Fruit fly (Drosophila melanogaster) whole organism, embryonic: ENCODE measurements around the gene CG11842.

Experiments used
- BtbVII ChIP-seq: fragments of 200-800 bp; sonication (Bioruptor generic); optimal IDR thresholded peaks from 3 replicates; lab custom pipeline; 2017; ENCODE audit warnings: missing biosample characterization, mild to moderate bottlenecking, missing genetic modification characterization
- CG10366 ChIP-seq: fragments of 200-800 bp; sonication (Bioruptor generic); IDR thresholded peaks from 2 replicates; pipeline ENCODE4 v1.3.6; 2022; ENCODE audit warnings: missing biosample characterization, missing genetic modification characterization
- CG11093 ChIP-seq: fragments of 200-800 bp; sonication (Bioruptor generic); IDR thresholded peaks from 3 replicates; pipeline ENCODE4 v1.3.6; 2022; ENCODE audit warnings: missing biosample characterization, missing genetic modification characterization
- CG11398 ChIP-seq: fragments of 200-800 bp; sonication (Bioruptor generic); optimal IDR thresholded peaks from 2 replicates; lab custom pipeline; 2016; ENCODE audit warnings: missing biosample characterization, missing genetic modification characterization
- CG12155 ChIP-seq: fragments of 200-800 bp; sonication (Bioruptor generic); optimal IDR thresholded peaks from 3 replicates; lab custom pipeline; 2016; ENCODE audit warnings: missing biosample characterization, missing genetic modification characterization
- CG12236 ChIP-seq: fragments of 200-800 bp; sonication (Bioruptor generic); optimal IDR thresholded peaks from 2 replicates; lab custom pipeline; 2016; ENCODE audit warnings: missing biosample characterization, missing genetic modification characterization
- CG14860 ChIP-seq: fragments of 200-800 bp; sonication (Bioruptor generic); IDR thresholded peaks from 3 replicates; pipeline ENCODE4 v1.3.6; 2022; ENCODE audit warnings: missing biosample characterization, missing genetic modification characterization; ENCODE audit not compliant: partially characterized antibody
- CG1529 ChIP-seq: fragments of 200-800 bp; sonication (Bioruptor generic); optimal IDR thresholded peaks from 3 replicates; lab custom pipeline; 2018; ENCODE audit warnings: missing biosample characterization, missing genetic modification characterization
- CG15696 ChIP-seq: fragments of 200-800 bp; sonication (Bioruptor generic); optimal IDR thresholded peaks from 2 replicates; lab custom pipeline; 2019; ENCODE audit warnings: missing biosample characterization, mild to moderate bottlenecking, missing genetic modification characterization, moderate library complexity
- CG1602 ChIP-seq: fragments of 200-800 bp; sonication (Bioruptor generic); optimal IDR thresholded peaks from 3 replicates; lab custom pipeline; 2016; ENCODE audit warnings: missing biosample characterization, missing genetic modification characterization
- CG17361 ChIP-seq: fragments of 200-800 bp; sonication (Bioruptor generic); IDR thresholded peaks from 3 replicates; pipeline ENCODE4 v1.3.6; 2022; ENCODE audit warnings: missing biosample characterization, missing genetic modification characterization
- CG18599 ChIP-seq: fragments of 200-800 bp; sonication (Bioruptor generic); optimal IDR thresholded peaks from 3 replicates; lab custom pipeline; 2017; ENCODE audit warnings: missing biosample characterization, missing genetic modification characterization, mild to moderate bottlenecking, moderate library complexity, missing genetic modification reagents
- CG3065 ChIP-seq: fragments of 200-800 bp; sonication (Bioruptor generic); optimal IDR thresholded peaks from 2 replicates; lab custom pipeline; 2016; ENCODE audit warnings: missing biosample characterization, missing genetic modification characterization
- CG33213 ChIP-seq: fragments of 200-800 bp; sonication (Bioruptor generic); optimal IDR thresholded peaks from 3 replicates; lab custom pipeline; 2016; ENCODE audit warnings: missing biosample characterization, missing genetic modification characterization
- CG6765 ChIP-seq: fragments of 200-800 bp; sonication (Bioruptor generic); optimal IDR thresholded peaks from 3 replicates; lab custom pipeline; 2017; ENCODE audit warnings: missing biosample characterization, mild to moderate bottlenecking, missing genetic modification characterization
- CG6813 ChIP-seq: fragments of 200-800 bp; sonication (Bioruptor generic); optimal IDR thresholded peaks from 2 replicates; lab custom pipeline; 2017; ENCODE audit warnings: missing biosample characterization, missing genetic modification characterization, mild to moderate bottlenecking, moderate library complexity, missing genetic modification reagents
- CG7963 ChIP-seq: fragments of 200-800 bp; sonication (Bioruptor generic); IDR thresholded peaks from 3 replicates; pipeline ENCODE4 v1.3.6; 2022; ENCODE audit warnings: missing biosample characterization, missing genetic modification characterization; ENCODE audit not compliant: partially characterized antibody
- CoRest ChIP-seq: fragments of 200-800 bp; sonication (Bioruptor generic); optimal IDR thresholded peaks from 3 replicates; lab custom pipeline; 2018; ENCODE audit warnings: missing biosample characterization, mild to moderate bottlenecking, missing genetic modification characterization, moderate library complexity
- Dip3 ChIP-seq: fragments of 200-800 bp; sonication (Bioruptor generic); optimal IDR thresholded peaks from 3 replicates; lab custom pipeline; 2016; ENCODE audit warnings: missing biosample characterization, missing genetic modification characterization
- E2f2 ChIP-seq: fragments of 200-800 bp; sonication (Bioruptor generic); IDR thresholded peaks from 2 replicates; pipeline ENCODE4 v1.3.6; 2022; ENCODE audit warnings: missing biosample characterization, missing genetic modification characterization
- ERR ChIP-seq: fragments of 200-800 bp; sonication (Bioruptor generic); optimal IDR thresholded peaks from 2 replicates; lab custom pipeline; 2016; ENCODE audit warnings: missing biosample characterization, missing genetic modification characterization
- GATAe ChIP-seq: fragments of 200-800 bp; sonication (Bioruptor generic); conservative IDR thresholded peaks from 2 replicates; pipeline ENCODE4 v1.3.6; 2022; ENCODE audit warnings: missing biosample characterization, missing genetic modification characterization
- Gsc ChIP-seq: fragments of 200-800 bp; sonication (Bioruptor generic); IDR thresholded peaks from 2 replicates; pipeline ENCODE4 v1.3.6; 2022; ENCODE audit warnings: missing biosample characterization, missing genetic modification characterization
- HHEX ChIP-seq: fragments of 200-800 bp; sonication (Bioruptor generic); optimal IDR thresholded peaks from 3 replicates; lab custom pipeline; 2017; ENCODE audit warnings: missing biosample characterization, mild to moderate bottlenecking, missing genetic modification characterization, missing genetic modification reagents
- HLHmδ ChIP-seq: fragments of 200-800 bp; sonication (Bioruptor generic); optimal IDR thresholded peaks from 2 replicates; lab custom pipeline; 2018; ENCODE audit warnings: missing biosample characterization, mild to moderate bottlenecking, missing genetic modification characterization, moderate library complexity
- Hey ChIP-seq: fragments of 200-800 bp; sonication (Bioruptor generic); optimal IDR thresholded peaks from 3 replicates; lab custom pipeline; 2018; ENCODE audit warnings: missing biosample characterization, mild to moderate bottlenecking, missing genetic modification characterization
- NFAT ChIP-seq: fragments of 200-800 bp; sonication (Bioruptor generic); IDR thresholded peaks from 2 replicates; pipeline ENCODE4 v1.3.6; 2022; ENCODE audit warnings: missing biosample characterization, missing genetic modification characterization
- NfI ChIP-seq: fragments of 200-800 bp; sonication (Bioruptor generic); optimal IDR thresholded peaks from 3 replicates; lab custom pipeline; 2018; ENCODE audit warnings: missing biosample characterization, mild to moderate bottlenecking, missing genetic modification characterization, moderate library complexity
- Oli ChIP-seq: fragments of 200-800 bp; sonication (Bioruptor generic); optimal IDR thresholded peaks from 2 replicates; lab custom pipeline; 2018; ENCODE audit warnings: missing biosample characterization, mild to moderate bottlenecking, missing genetic modification characterization, moderate library complexity
- Optix ChIP-seq: fragments of 200-800 bp; sonication (Bioruptor generic); IDR thresholded peaks from 3 replicates; pipeline ENCODE4 v1.3.6; 2022; ENCODE audit warnings: missing biosample characterization, missing genetic modification characterization
- YL-1 ChIP-seq: fragments of 200-800 bp; sonication (Bioruptor generic); optimal IDR thresholded peaks from 3 replicates; lab custom pipeline; 2017; ENCODE audit warnings: missing biosample characterization, mild to moderate bottlenecking, missing genetic modification characterization
- dysf ChIP-seq: fragments of 200-800 bp; sonication (Bioruptor generic); IDR thresholded peaks from 3 replicates; pipeline ENCODE4 v1.3.6; 2022; ENCODE audit warnings: missing biosample characterization, missing genetic modification characterization
- eve ChIP-seq, 2 experiments: fragments of >200 bp; optimal IDR thresholded peaks; 2 replicates each; lab custom pipeline; 2017; ENCODE audit warnings: missing biosample characterization in 2 of 2, missing genetic modification characterization in 2 of 2
- exex ChIP-seq: fragments of 200-800 bp; sonication (Bioruptor generic); optimal IDR thresholded peaks from 4 replicates; lab custom pipeline; 2018; ENCODE audit warnings: missing biosample characterization, mild to moderate bottlenecking, missing genetic modification characterization, moderate library complexity
- eyg ChIP-seq: fragments of 200-800 bp; sonication (Bioruptor generic); optimal IDR thresholded peaks from 3 replicates; lab custom pipeline; 2016; ENCODE audit warnings: missing biosample characterization, missing genetic modification characterization
- gcm ChIP-seq: fragments of 200-800 bp; sonication (Bioruptor generic); optimal IDR thresholded peaks from 2 replicates; lab custom pipeline; 2019; ENCODE audit warnings: missing biosample characterization, mild to moderate bottlenecking, missing genetic modification characterization, moderate library complexity
- her ChIP-seq: fragments of 200-800 bp; sonication (Bioruptor generic); optimal IDR thresholded peaks from 2 replicates; lab custom pipeline; 2016; ENCODE audit warnings: missing biosample characterization, missing genetic modification characterization
- knrl ChIP-seq: fragments of 200-800 bp; sonication (Bioruptor generic); IDR thresholded peaks from 3 replicates; pipeline ENCODE4 v1.3.6; 2022; ENCODE audit warnings: missing biosample characterization, missing genetic modification characterization; ENCODE audit not compliant: partially characterized antibody
- prd ChIP-seq, 3 experiments: fragments of >200 bp in 2 of 3; fragments of 200-800 bp in 1 of 3; sonication (Bioruptor generic) in 1 of 3; optimal IDR thresholded peaks in 2 of 3; IDR thresholded peaks in 1 of 3; 2 replicates in 2 of 3; 3 replicates in 1 of 3; pipeline versions ENCODE4 v1.3.6 to Lab custom; 2017 to 2022; ENCODE audit warnings: missing biosample characterization in 1 of 3, missing genetic modification characterization in 1 of 3
- row ChIP-seq: fragments of 200-800 bp; sonication (Bioruptor generic); IDR thresholded peaks from 3 replicates; pipeline ENCODE4 v1.3.6; 2022; ENCODE audit warnings: missing biosample characterization, missing genetic modification characterization
- sc ChIP-seq, 3 experiments: fragments of >200 bp in 2 of 3; fragments of 200-800 bp in 1 of 3; sonication (Bioruptor generic) in 1 of 3; optimal IDR thresholded peaks; 2 replicates in 2 of 3; 3 replicates in 1 of 3; lab custom pipeline; 2017; ENCODE audit warnings: mild to moderate bottlenecking in 1 of 3, missing biosample characterization in 1 of 3, missing genetic modification characterization in 1 of 3, missing genetic modification reagents in 1 of 3
- schlank ChIP-seq: fragments of 200-800 bp; sonication (Bioruptor generic); optimal IDR thresholded peaks from 2 replicates; lab custom pipeline; 2018; ENCODE audit warnings: missing biosample characterization, mild to moderate bottlenecking, missing genetic modification characterization
- sens ChIP-seq: fragments of 200-800 bp; sonication (Bioruptor generic); peaks from one replicate; lab custom pipeline; 2016; ENCODE audit warnings: missing biosample characterization, missing genetic modification characterization
- sisA ChIP-seq: fragments of 200-800 bp; sonication (Bioruptor generic); IDR thresholded peaks from 2 replicates; pipeline ENCODE4 v1.3.6; 2022; ENCODE audit warnings: missing biosample characterization, missing genetic modification characterization
- slbo ChIP-seq: fragments of 200-800 bp; sonication (Bioruptor generic); IDR thresholded peaks from 2 replicates; pipeline ENCODE4 v1.3.6; 2022; ENCODE audit warnings: missing biosample characterization, missing genetic modification characterization
- tna ChIP-seq: fragments of 200-800 bp; sonication (Bioruptor generic); IDR thresholded peaks from 2 replicates; pipeline ENCODE4 v1.3.6; 2022; ENCODE audit warnings: missing biosample characterization, missing genetic modification characterization; ENCODE audit not compliant: partially characterized antibody
- usp ChIP-seq: fragments of >200 bp; optimal IDR thresholded peaks from 2 replicates; lab custom pipeline; 2017; ENCODE audit warnings: missing biosample characterization, missing genetic modification characterization
- vfl ChIP-seq: fragments of 200-800 bp; sonication (Bioruptor generic); optimal IDR thresholded peaks from 2 replicates; lab custom pipeline; 2016; ENCODE audit warnings: missing biosample characterization, missing genetic modification characterization
- vvl ChIP-seq: fragments of 200-800 bp; sonication (Bioruptor generic); IDR thresholded peaks from 2 replicates; pipeline ENCODE4 v1.3.6; 2022; ENCODE audit warnings: missing biosample characterization, missing genetic modification characterization
- wdn ChIP-seq: fragments of 200-800 bp; sonication (Bioruptor generic); IDR thresholded peaks from 2 replicates; pipeline ENCODE4 v1.3.6; 2022; ENCODE audit warnings: missing biosample characterization, missing genetic modification characterization
- wor ChIP-seq: fragments of 200-800 bp; sonication (Bioruptor generic); IDR thresholded peaks from 2 replicates; pipeline ENCODE4 v1.3.6; 2022; ENCODE audit warnings: missing biosample characterization, missing genetic modification characterization

Gene CG11842

DNA sequence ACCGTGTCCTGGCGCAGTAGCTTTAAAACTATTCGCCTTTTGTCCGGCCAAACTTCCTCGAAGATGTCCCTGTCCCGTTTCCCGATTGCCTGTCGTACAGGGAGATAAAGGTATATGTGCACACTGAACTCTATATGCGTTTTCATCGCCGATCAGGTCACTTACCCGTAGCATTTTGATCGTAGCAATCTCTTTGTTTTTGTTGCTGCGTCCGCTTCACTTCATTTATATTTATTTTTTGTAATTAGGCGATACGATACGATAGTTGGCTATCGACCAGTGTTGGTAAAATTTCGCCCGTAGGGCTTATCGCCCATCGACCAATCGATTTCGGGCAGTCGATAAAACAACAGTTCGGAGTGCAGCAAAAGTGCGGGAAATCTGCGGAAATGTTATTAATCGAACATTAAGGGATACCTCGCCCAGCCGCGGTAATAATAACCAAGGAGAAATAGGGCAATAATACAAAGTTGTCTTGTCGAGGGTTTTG lies 10.3 kb downstream of the CG11842 start, which contains the start of the genes Cul5 and Bicra (continued):
- TF ChIP-seq tna (peak; percentile 92), wdn (GFP tag; lab: Robert Waterston, UW) (no peak), vfl (GFP tag; lab: Kevin White, UChicago) (no peak), CG6813 (no peak), CG7963 (GFP tag; lab: Robert Waterston, UW) (peak; percentile 92), Optix (GFP tag; lab: Robert Waterston, UW) (no peak), eyg (GFP tag; lab: Kevin White, UChicago) (no peak), vvl (no peak), CG12236 (no peak), CG15696 (no peak), GATAe (no peak), sens (peak; percentile 4), CG1529 (GFP tag; lab: Kevin White, UChicago) (no peak), CG11398 (GFP tag; lab: Kevin White, UChicago) (no peak), sc (optimal IDR thresholded peaks at IDR 0.05; lab: Kevin White, UChicago) (no peak), sc (GFP tag; optimal IDR thresholded peaks at IDR 0.05; lab: Kevin White, UChicago) (no peak), wor (GFP tag; lab: Robert Waterston, UW) (no peak), CoRest (tag; lab: Kevin White, UChicago) (no peak), schlank (tag; lab: Kevin White, UChicago) (no peak), CG1602 (GFP tag; lab: Kevin White, UChicago) (no peak), BtbVII (GFP tag; lab: Kevin White, UChicago) (no peak), E2f2 (GFP tag; lab: Robert Waterston, UW) (0 out of 2 replicates have a peak, but pooled peaks have one; percentile 57), CG11093 (no peak), usp (GFP tag; lab: Kevin White, UChicago) (no peak), HHEX (no peak), YL-1 (GFP tag; lab: Kevin White, UChicago) (peak; percentile 91), her (GFP tag; lab: Kevin White, UChicago) (peak; percentile 4), NFAT (GFP tag; lab: Robert Waterston, UW) (no peak), CG18599 (no peak), CG10366 (GFP tag; lab: Robert Waterston, UW) (no peak), Gsc (no peak), knrl (GFP tag; lab: Robert Waterston, UW) (peak; percentile 84; the same call in 2 of the 3 replicates), dysf (GFP tag; lab: Robert Waterston, UW) (no peak), gcm (GFP tag; lab: Kevin White, UChicago) (no peak), eve (GFP tag; optimal IDR thresholded peaks at IDR 0.05; lab: Kevin White, UChicago) (no peak), HLHmδ (GFP tag; lab: Kevin White, UChicago) (no peak), sisA (GFP tag; lab: Robert Waterston, UW) (no peak), CG3065 (GFP tag; lab: Kevin White, UChicago) (no peak), slbo (GFP tag; lab: Robert Waterston, UW) (no peak), CG33213 (GFP tag; lab: Kevin White, UChicago) (peak; percentile 9), NfI (GFP tag; lab: Kevin White, UChicago) (no peak), CG17361 (GFP tag; lab: Robert Waterston, UW) (no peak), CG6765 (GFP tag; lab: Kevin White, UChicago) (no peak), exex (tag; lab: Kevin White, UChicago) (peak; percentile 37), prd (optimal IDR thresholded peaks at IDR 0.05; lab: Kevin White, UChicago) (no peak), prd (GFP tag; IDR thresholded peaks at IDR 0.05; lab: Robert Waterston, UW) (no peak), Hey (tag; lab: Kevin White, UChicago) (no peak), CG14860 (peak; percentile 91), row (GFP tag; lab: Robert Waterston, UW) (no peak), ERR (GFP tag; lab: Kevin White, UChicago) (no peak), Dip3 (GFP tag; lab: Kevin White, UChicago) (no peak), CG12155 (GFP tag; lab: Kevin White, UChicago) (no peak), Oli (tag; lab: Kevin White, UChicago) (no peak)
